Fruit fly (Drosophila melanogaster) Kc167 (cell line): ENCODE data around the gene tut.

ENCODE experiments used
- Myc ChIP-seq: fragments of >200 bp; optimal IDR thresholded peaks from 2 replicates; lab custom pipeline; 2017; ENCODE audit warnings: missing external identifiers
- h ChIP-seq: fragments of >200 bp; optimal IDR thresholded peaks from 3 replicates; lab custom pipeline; 2018; ENCODE audit warnings: missing external identifiers
- psq ChIP-seq: fragments of >200 bp; optimal IDR thresholded peaks from 2 replicates; lab custom pipeline; 2017; ENCODE audit warnings: missing external identifiers
- ttk ChIP-seq: sonication (Bioruptor generic); optimal IDR thresholded peaks from 2 replicates; lab custom pipeline; 2017; ENCODE audit warnings: missing external identifiers

- TF ChIP-seq ttk (lab: Kevin White, UChicago) (no peak), h (lab: Kevin White, UChicago) (no peak), psq (lab: Kevin White, UChicago) (no peak), Myc (lab: Kevin White, UChicago) (no peak)
Observed at dm6 chr3L:8218883-8219282, 8.3 kb upstream of the tut start, which contains the start of gene CG13674.
